Worm (Caenorhabditis elegans): ENCODE measurements around the gene lido-13.

lido-13 gene

ce11 chrII:3003667-3004066, 50.5 kb downstream of the lido-13 start, which contains the start of gene lido-11:
TSS of gene lido-11 (plus strand) at chrII:3003967.
- no peak for TF ChIP-seq lin-39 (tag; optimal IDR thresholded peaks at IDR 0.05)
- no peak for TF ChIP-seq ztf-11 (tag; optimal IDR thresholded peaks at IDR 0.05)
- no peak for TF ChIP-seq fkh-10 (GFP tag; optimal IDR thresholded peaks at IDR 0.05)
- no peak for TF ChIP-seq R02D3.7 (tag; optimal IDR thresholded peaks at IDR 0.05)
- TF ChIP-seq nhr-25 (tag; optimal IDR thresholded peaks at IDR 0.05): no peak
- TF ChIP-seq fkh-2 (tag; optimal IDR thresholded peaks at IDR 0.05): no peak
- TF ChIP-seq zag-1 (tag; optimal IDR thresholded peaks at IDR 0.05): no peak

Data from whole organism, L3 larva.